Worm (Caenorhabditis elegans): ENCODE data around the gene msrp-7.

- TF ChIP-seq lin-32 (GFP tag; optimal IDR thresholded peaks at IDR 0.05) (no peak), unc-62 (GFP tag; optimal IDR thresholded peaks at IDR 0.05) (no peak), elt-1 (tag; optimal IDR thresholded peaks at IDR 0.05; ENCODE audit: borderline replicate concordance, insufficient read depth) (no peak), ceh-83 (GFP tag; optimal IDR thresholded peaks at IDR 0.05) (no peak), nhr-12 (tag; optimal IDR thresholded peaks at IDR 0.05) (no peak), ces-1 (GFP tag; optimal IDR thresholded peaks at IDR 0.05) (no peak), blmp-1 (tag; optimal IDR thresholded peaks at IDR 0.05) (no peak), lsy-2 (tag; optimal IDR thresholded peaks at IDR 0.05) (no peak), snpc-4 (tag; optimal IDR thresholded peaks at IDR 0.05) (no peak), drap-1 (GFP tag; optimal IDR thresholded peaks at IDR 0.05) (no peak), ztf-11 (tag; optimal IDR thresholded peaks at IDR 0.05) (no peak)
Observed at ce11 chrII:10849903-10850302, 39.1 kb downstream of the msrp-7 start, which contains the start of gene M106.2.

All from whole organism, mixed stage, embryonic.